Fruit fly (Drosophila melanogaster): Measurements from ENCODE around the gene Or10a.

- TF ChIP-seq Eip75B (GFP tag; optimal IDR thresholded peaks at IDR 0.05) (no peak), Lpt (GFP tag; optimal IDR thresholded peaks at IDR 0.05) (no peak), fkh (GFP tag; optimal IDR thresholded peaks at IDR 0.05) (no peak), CG11902 (GFP tag; optimal IDR thresholded peaks at IDR 0.05) (no peak)
Observed at dm6 chrX:11419212-11419611, 2.0 kb upstream of the Or10a start.

Data from whole organism, prepupa.